Worm (Caenorhabditis elegans): ENCODE data around the gene C05D11.8.

Gene C05D11.8

ce11 chrIII:6442305-6443125, 15.4 kb upstream of the C05D11.8 start, which contains the start of gene mel-32 (continued):
- TF ChIP-seq F23B12.7 (tag; optimal IDR thresholded peaks at IDR 0.05; ENCODE audit: insufficient read depth) (peak; percentile 10), ztf-3 (GFP tag; optimal IDR thresholded peaks at IDR 0.05) (no peak), somi-1 (GFP tag; optimal IDR thresholded peaks at IDR 0.05) (no peak), atf-7 (tag; optimal IDR thresholded peaks at IDR 0.05) (no peak), T26A5.8 (tag; optimal IDR thresholded peaks at IDR 0.05) (no peak), ztf-28 (GFP tag; IDR thresholded peaks at IDR 0.05) (0 out of 2 replicates have a peak, but pooled peaks have one; percentile 33), pha-4 (tag; optimal IDR thresholded peaks at IDR 0.05) (no peak), nfyb-1 (GFP tag; IDR thresholded peaks at IDR 0.05) (peak; percentile 49; the same call in 1 of the 2 replicates), Y53F4B.3 (GFP tag; IDR thresholded peaks at IDR 0.05) (no peak), tlf-1 (GFP tag; optimal IDR thresholded peaks at IDR 0.05) (peak; percentile 80), dpl-1 (GFP tag; optimal IDR thresholded peaks at IDR 0.05) (peak; percentile 89), F22D6.2 (tag; optimal IDR thresholded peaks at IDR 0.05) (no peak), lin-35 (GFP tag; optimal IDR thresholded peaks at IDR 0.05) (peak; percentile 21 to 55 (median 33)), lsl-1 (GFP tag; optimal IDR thresholded peaks at IDR 0.05) (peak; percentile 76), B0261.1 (tag; optimal IDR thresholded peaks at IDR 0.05) (no peak), hmg-1.2 (GFP tag; IDR thresholded peaks at IDR 0.05) (peak; percentile 50; the same call in 1 of the 2 replicates)

DNA sequence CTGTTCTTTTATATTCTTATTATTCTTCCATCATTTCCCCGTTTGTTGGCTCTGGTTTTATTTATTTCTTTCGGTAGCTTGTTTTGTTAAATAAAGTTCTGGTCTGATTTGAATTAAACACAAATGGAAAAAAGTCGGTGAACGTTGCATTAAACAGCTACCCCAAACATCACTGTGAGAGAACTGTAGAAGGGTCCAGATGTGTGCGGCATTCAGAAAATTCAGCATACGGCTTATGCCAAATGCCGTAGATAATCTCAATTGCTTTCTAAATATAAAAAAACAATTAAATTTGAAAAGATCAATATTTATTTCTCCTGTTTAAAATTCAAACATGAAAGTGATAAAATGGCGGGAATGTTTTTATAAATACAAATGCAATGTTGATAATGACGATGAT, 12.7 kb upstream of the C05D11.8 start:
- peak; percentile 40 for TF ChIP-seq hrde-1 (tag; optimal IDR thresholded peaks at IDR 0.05; ENCODE audit: borderline replicate concordance)
- TF ChIP-seq xnd-1 (tag; optimal IDR thresholded peaks at IDR 0.05): peak; percentile 1
- TF ChIP-seq Y79H2A.3 (GFP tag; conservative IDR thresholded peaks at IDR 0.05): 0 out of 2 replicates have a peak, but pooled peaks have one; percentile 25
- 0 out of 2 replicates have a peak, but pooled peaks have one; percentile 52 for TF ChIP-seq hsf-1 (GFP tag; IDR thresholded peaks at IDR 0.05)
- TF ChIP-seq lin-54 (GFP tag; optimal IDR thresholded peaks at IDR 0.05): peak; percentile 19
- 0 out of 2 replicates have a peak, but pooled peaks have one; percentile 25 for TF ChIP-seq madf-6 (GFP tag; IDR thresholded peaks at IDR 0.05)
- TF ChIP-seq him-1 (tag; optimal IDR thresholded peaks at IDR 0.05): peak; percentile 84
- peak; percentile 32 for TF ChIP-seq lsl-1 (GFP tag; optimal IDR thresholded peaks at IDR 0.05)
- no peak for TF ChIP-seq tbx-9 (tag; optimal IDR thresholded peaks at IDR 0.05; ENCODE audit: borderline replicate concordance)
- TF ChIP-seq unc-130 (GFP tag; optimal IDR thresholded peaks at IDR 0.05): peak; percentile 41
- no peak for TF ChIP-seq lir-1 (GFP tag; conservative IDR thresholded peaks at IDR 0.05)
- peak; percentile 14; the same call in 1 of the 2 replicates for TF ChIP-seq Y56A3A.18 (GFP tag; IDR thresholded peaks at IDR 0.05)
- no peak for TF ChIP-seq madf-3 (GFP tag; IDR thresholded peaks at IDR 0.05)
- TF ChIP-seq Y53G8AR.9 (GFP tag; conservative IDR thresholded peaks at IDR 0.05): peak; percentile 41; the same call in 1 of the 2 replicates
- peak; percentile 55 for TF ChIP-seq snpc-3.4 (tag; optimal IDR thresholded peaks at IDR 0.05)
- TF ChIP-seq nhr-120 (GFP tag; IDR thresholded peaks at IDR 0.05): no peak
- peak; percentile 43; the same call in 1 of the 2 replicates for TF ChIP-seq D2030.7 (GFP tag; IDR thresholded peaks at IDR 0.05)
- TF ChIP-seq B0336.3 (GFP tag; IDR thresholded peaks at IDR 0.05): 0 out of 2 replicates have a peak, but pooled peaks have one; percentile 29
- TF ChIP-seq C17E4.6 (GFP tag; IDR thresholded peaks at IDR 0.05): 0 out of 2 replicates have a peak, but pooled peaks have one; percentile 46
- TF ChIP-seq hmg-1.2 (GFP tag; IDR thresholded peaks at IDR 0.05): no peak

ce11 chrIII:6436308-6436707, 9.2 kb upstream of the C05D11.8 start, which contains the start of gene C05D11.1:
C05D11.1 (plus strand) TSS chrIII:6436608.
- no peak for TF ChIP-seq hmg-20 (GFP tag; IDR thresholded peaks at IDR 0.05)
- TF ChIP-seq aptf-2 (GFP tag; conservative IDR thresholded peaks at IDR 0.05): no peak
- no peak for TF ChIP-seq B0336.3 (GFP tag; IDR thresholded peaks at IDR 0.05)
- no peak for TF ChIP-seq bed-2 (GFP tag; IDR thresholded peaks at IDR 0.05)
